Fruit fly (Drosophila melanogaster): ENCODE data around the gene CG3592.

CG3592 gene

DNA sequence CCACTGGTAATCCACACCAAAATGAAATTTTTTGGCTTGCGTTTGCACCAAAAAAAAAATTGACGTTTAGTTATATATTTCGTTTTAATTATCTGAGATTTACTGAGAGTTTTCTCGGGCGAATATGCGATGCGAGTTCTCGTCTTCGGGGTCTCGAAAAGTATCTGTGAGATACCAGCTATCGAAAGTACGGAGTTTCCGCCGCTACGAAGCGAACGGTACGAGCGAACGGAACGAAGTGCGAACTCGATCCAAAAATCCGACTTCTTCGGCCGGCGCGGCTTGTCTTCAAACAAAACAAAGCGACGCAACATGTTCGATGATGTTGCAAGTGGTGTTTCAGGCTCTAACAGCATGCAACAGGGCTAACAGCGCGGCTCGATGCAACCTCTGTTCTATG is 38.7 kb downstream of the CG3592 start, which contains the start of gene rst (continued):
- no peak for TF ChIP-seq mirr (GFP tag; optimal IDR thresholded peaks at IDR 0.05)
- no peak for TF ChIP-seq grau (tag; optimal IDR thresholded peaks at IDR 0.05)
- TF ChIP-seq nom (GFP tag; optimal IDR thresholded peaks at IDR 0.05) = peak; percentile 33
- TF ChIP-seq row (GFP tag; IDR thresholded peaks at IDR 0.05) = no peak
- peak; percentile 62; the same call in 1 of the 4 replicates for TF ChIP-seq chinmo (GFP tag; IDR thresholded peaks at IDR 0.05; ENCODE audit: partially characterized antibody)
- TF ChIP-seq gce (GFP tag; IDR thresholded peaks at IDR 0.05) = peak; percentile 34; the same call in 1 of the 3 replicates
- peak; percentile 99 for TF ChIP-seq CG5180 (GFP tag; optimal IDR thresholded peaks at IDR 0.05)
- TF ChIP-seq CG17186 (GFP tag; optimal IDR thresholded peaks at IDR 0.05) = no peak
- TF ChIP-seq Six4 (GFP tag; optimal IDR thresholded peaks at IDR 0.05) = no peak
- TF ChIP-seq bab2 (GFP tag; optimal IDR thresholded peaks at IDR 0.05) = no peak
- no peak for TF ChIP-seq crol (GFP tag; IDR thresholded peaks at IDR 0.05)
- TF ChIP-seq scrt (GFP tag; optimal IDR thresholded peaks at IDR 0.05) = peak; percentile 34
- no peak for TF ChIP-seq Ets65A (GFP tag)
- TF ChIP-seq CG13123 (GFP tag; optimal IDR thresholded peaks at IDR 0.05) = no peak
- TF ChIP-seq CG11504 (tag; optimal IDR thresholded peaks at IDR 0.05) = peak; percentile 15
- no peak for TF ChIP-seq nerfin-1 (tag; optimal IDR thresholded peaks at IDR 0.05)
- no peak for TF ChIP-seq jigr1 (GFP tag; IDR thresholded peaks at IDR 0.05)
- TF ChIP-seq CG14050 (GFP tag; IDR thresholded peaks at IDR 0.05) = no peak
- no peak for TF ChIP-seq CG7372 (GFP tag; IDR thresholded peaks at IDR 0.05)
- no peak for TF ChIP-seq Nf-YC (tag; optimal IDR thresholded peaks at IDR 0.05)
- no peak for TF ChIP-seq HLHmδ (GFP tag; optimal IDR thresholded peaks at IDR 0.05)
- no peak for TF ChIP-seq odd (GFP tag; optimal IDR thresholded peaks at IDR 0.05)
- TF ChIP-seq CG11085 (GFP tag; IDR thresholded peaks at IDR 0.05) = no peak
- TF ChIP-seq Lhr (GFP tag; optimal IDR thresholded peaks at IDR 0.05) = no peak
- peak; percentile 4 for TF ChIP-seq CG15514 (GFP tag; optimal IDR thresholded peaks at IDR 0.05)
- no peak for TF ChIP-seq CG12104 (GFP tag; optimal IDR thresholded peaks at IDR 0.05)
- no peak for TF ChIP-seq slou (GFP tag; optimal IDR thresholded peaks at IDR 0.05)
- TF ChIP-seq ara (GFP tag; IDR thresholded peaks at IDR 0.05) = no peak
- TF ChIP-seq knrl (GFP tag; IDR thresholded peaks at IDR 0.05; ENCODE audit: partially characterized antibody) = no peak
- no peak for TF ChIP-seq Sry-δ (GFP tag; optimal IDR thresholded peaks at IDR 0.05)
- no peak for TF ChIP-seq CG33213 (GFP tag; optimal IDR thresholded peaks at IDR 0.05)
- no peak for TF ChIP-seq CG16863 (GFP tag; optimal IDR thresholded peaks at IDR 0.05)
- no peak for TF ChIP-seq ssp (GFP tag; IDR thresholded peaks at IDR 0.05)
- TF ChIP-seq CG11398 (GFP tag; optimal IDR thresholded peaks at IDR 0.05) = no peak
- TF ChIP-seq Taf1 (GFP tag; IDR thresholded peaks at IDR 0.05) = no peak
- TF ChIP-seq sqz (GFP tag; optimal IDR thresholded peaks at IDR 0.05) = peak; percentile 4
- peak; percentile 41; the same call in 1 of the 2 replicates for TF ChIP-seq CG17328 (GFP tag; IDR thresholded peaks at IDR 0.05)
- TF ChIP-seq CG10209 (GFP tag; optimal IDR thresholded peaks at IDR 0.05) = no peak
- no peak for TF ChIP-seq cas (GFP tag; IDR thresholded peaks at IDR 0.05)
- no peak for TF ChIP-seq kay (GFP tag; optimal IDR thresholded peaks at IDR 0.05)
- TF ChIP-seq CG12155 (GFP tag; optimal IDR thresholded peaks at IDR 0.05) = no peak
- 0 out of 3 replicates have a peak, but pooled peaks have one; percentile 32 for TF ChIP-seq Opbp (GFP tag; IDR thresholded peaks at IDR 0.05; ENCODE audit: partially characterized antibody)
- TF ChIP-seq amos (GFP tag; IDR thresholded peaks at IDR 0.05; ENCODE audit: partially characterized antibody) = no peak; the same call in 1 of the 2 replicates
- peak; percentile 24 for TF ChIP-seq stwl (tag; optimal IDR thresholded peaks at IDR 0.05)
- TF ChIP-seq Pdp1 (GFP tag; optimal IDR thresholded peaks at IDR 0.05) = no peak
- TF ChIP-seq Hr3 (GFP tag; optimal IDR thresholded peaks at IDR 0.05) = no peak
- TF ChIP-seq CG32532 (GFP tag; IDR thresholded peaks at IDR 0.05) = no peak
- peak; percentile 37; the same call in 1 of the 3 replicates for TF ChIP-seq ci (GFP tag; IDR thresholded peaks at IDR 0.05)
- no peak for TF ChIP-seq cg (GFP tag; optimal IDR thresholded peaks at IDR 0.05)
- TF ChIP-seq BtbVII (GFP tag; optimal IDR thresholded peaks at IDR 0.05) = no peak
- no peak for TF ChIP-seq zfh1 (GFP tag; IDR thresholded peaks at IDR 0.05)
